Fruit fly (Drosophila melanogaster) whole organism, embryonic: ENCODE data around the gene Tmtc4.

Experiments used
- Bgb ChIP-seq: fragments of 200-800 bp; sonication (Bioruptor generic); IDR thresholded peaks from 2 replicates; pipeline ENCODE4 v1.3.6; 2022; ENCODE audit warnings: missing biosample characterization, missing genetic modification characterization; ENCODE audit not compliant: partially characterized antibody
- CG10543 ChIP-seq: fragments of 200-800 bp; sonication (Bioruptor generic); optimal IDR thresholded peaks from 3 replicates; lab custom pipeline; 2017; ENCODE audit warnings: missing biosample characterization, mild to moderate bottlenecking, missing genetic modification characterization, moderate library complexity
- CG11247 ChIP-seq: fragments of 200-800 bp; sonication (Bioruptor generic); IDR thresholded peaks from 2 replicates; pipeline ENCODE4 v1.3.6; 2022; ENCODE audit warnings: missing biosample characterization, missing genetic modification characterization
- CG12299 ChIP-seq: fragments of 200-800 bp; sonication (Bioruptor generic); optimal IDR thresholded peaks from 2 replicates; lab custom pipeline; 2018; ENCODE audit warnings: missing biosample characterization, mild to moderate bottlenecking, missing genetic modification characterization
- CG15601 ChIP-seq: fragments of 200-800 bp; sonication (Bioruptor generic); optimal IDR thresholded peaks from 3 replicates; lab custom pipeline; 2019; ENCODE audit warnings: missing biosample characterization, mild to moderate bottlenecking, missing genetic modification characterization, moderate library complexity
- CG1832 ChIP-seq: fragments of 200-800 bp; sonication (Bioruptor generic); optimal IDR thresholded peaks from 2 replicates; lab custom pipeline; 2017; ENCODE audit warnings: missing biosample characterization, mild to moderate bottlenecking, missing genetic modification characterization, inconsistent platforms
- CG30403 ChIP-seq: fragments of 200-800 bp; sonication (Bioruptor generic); optimal IDR thresholded peaks from 3 replicates; lab custom pipeline; 2016; ENCODE audit warnings: missing biosample characterization, missing genetic modification characterization
- CG32767 ChIP-seq: fragments of 200-800 bp; sonication (Bioruptor generic); IDR thresholded peaks from 2 replicates; pipeline ENCODE4 v1.3.6; 2022; ENCODE audit warnings: missing biosample characterization, missing genetic modification characterization
- CG33213 ChIP-seq: fragments of 200-800 bp; sonication (Bioruptor generic); optimal IDR thresholded peaks from 3 replicates; lab custom pipeline; 2016; ENCODE audit warnings: missing biosample characterization, missing genetic modification characterization
- CG4404 ChIP-seq: fragments of 200-800 bp; sonication (Bioruptor generic); IDR thresholded peaks from 2 replicates; pipeline ENCODE4 v1.3.6; 2022; ENCODE audit warnings: missing biosample characterization, missing genetic modification characterization
- CG6765 ChIP-seq: fragments of 200-800 bp; sonication (Bioruptor generic); optimal IDR thresholded peaks from 3 replicates; lab custom pipeline; 2017; ENCODE audit warnings: missing biosample characterization, mild to moderate bottlenecking, missing genetic modification characterization
- CTCF ChIP-seq: fragments of 200-800 bp; sonication (Bioruptor generic); optimal IDR thresholded peaks from 2 replicates; lab custom pipeline; 2017; ENCODE audit warnings: missing biosample characterization, mild to moderate bottlenecking, missing genetic modification characterization, moderate library complexity
- CrebB ChIP-seq: fragments of 200-800 bp; sonication (Bioruptor generic); optimal IDR thresholded peaks from 3 replicates; lab custom pipeline; 2018; ENCODE audit warnings: missing biosample characterization, mild to moderate bottlenecking, missing genetic modification characterization
- Dek ChIP-seq: fragments of 200-800 bp; sonication (Bioruptor generic); optimal IDR thresholded peaks from 3 replicates; lab custom pipeline; 2019; ENCODE audit warnings: missing biosample characterization, mild to moderate bottlenecking, missing genetic modification characterization, moderate library complexity
- Dll ChIP-seq: fragments of 200-800 bp; sonication (Bioruptor generic); IDR thresholded peaks from 4 replicates; pipeline ENCODE4 v1.3.6; 2022; ENCODE audit warnings: missing biosample characterization, missing genetic modification characterization; ENCODE audit not compliant: partially characterized antibody
- Dp ChIP-seq: fragments of 200-800 bp; sonication (Bioruptor generic); optimal IDR thresholded peaks from 2 replicates; lab custom pipeline; 2018; ENCODE audit warnings: missing biosample characterization, mild to moderate bottlenecking, missing genetic modification characterization, moderate library complexity
- Dref ChIP-seq: fragments of 200-800 bp; sonication (Bioruptor generic); IDR thresholded peaks from 2 replicates; pipeline ENCODE4 v1.3.6; 2022; ENCODE audit warnings: missing biosample characterization, missing genetic modification characterization
- Ets65A ChIP-seq: fragments of 200-800 bp; sonication (Bioruptor generic); peaks from one replicate; lab custom pipeline; 2016; ENCODE audit warnings: missing biosample characterization, missing genetic modification characterization
- Hr3 ChIP-seq: fragments of 200-800 bp; sonication (Bioruptor generic); optimal IDR thresholded peaks from 3 replicates; lab custom pipeline; 2016; ENCODE audit warnings: missing biosample characterization, missing genetic modification characterization
- Hr78 ChIP-seq, 2 experiments: fragments of 200-800 bp in 1 of 2; fragments of >200 bp in 1 of 2; sonication (Bioruptor generic) in 1 of 2; optimal IDR thresholded peaks; 2 replicates each; lab custom pipeline; 2017 to 2019; ENCODE audit warnings: missing biosample characterization in 2 of 2, missing genetic modification characterization in 2 of 2, mild to moderate bottlenecking in 1 of 2, moderate library complexity in 1 of 2
- Med ChIP-seq: fragments of 200-800 bp; sonication (Bioruptor generic); peaks from one replicate; lab custom pipeline; 2016; ENCODE audit warnings: missing biosample characterization, missing genetic modification characterization, mild to moderate bottlenecking, inconsistent platforms, moderate library complexity
- Myb ChIP-seq: fragments of 200-800 bp; sonication (Bioruptor generic); optimal IDR thresholded peaks from 2 replicates; lab custom pipeline; 2016; ENCODE audit warnings: missing biosample characterization, missing genetic modification characterization
- NFAT ChIP-seq: fragments of 200-800 bp; sonication (Bioruptor generic); IDR thresholded peaks from 2 replicates; pipeline ENCODE4 v1.3.6; 2022; ENCODE audit warnings: missing biosample characterization, missing genetic modification characterization
- Nf-YB ChIP-seq: fragments of 200-800 bp; sonication (Bioruptor generic); optimal IDR thresholded peaks from 3 replicates; lab custom pipeline; 2019; ENCODE audit warnings: missing biosample characterization, mild to moderate bottlenecking, missing genetic modification characterization, moderate library complexity
- Oaz ChIP-seq: fragments of 200-800 bp; sonication (Bioruptor generic); IDR thresholded peaks from 2 replicates; pipeline ENCODE4 v1.3.6; 2022; ENCODE audit warnings: missing biosample characterization, missing genetic modification characterization
- Pdp1 ChIP-seq, 2 experiments: fragments of 200-800 bp; sonication (Bioruptor generic); optimal IDR thresholded peaks; 3 replicates each; lab custom pipeline; 2016; ENCODE audit warnings: missing biosample characterization in 2 of 2, missing genetic modification characterization in 2 of 2, mild to moderate bottlenecking in 1 of 2, moderate library complexity in 1 of 2
- Rfx ChIP-seq: fragments of 200-800 bp; sonication (Bioruptor generic); IDR thresholded peaks from 2 replicates; pipeline ENCODE4 v1.3.6; 2022; ENCODE audit warnings: missing biosample characterization, missing genetic modification characterization
- abd-A ChIP-seq: fragments of 200-800 bp; sonication (Bioruptor generic); optimal IDR thresholded peaks from 3 replicates; lab custom pipeline; 2019; ENCODE audit warnings: missing biosample characterization, mild to moderate bottlenecking, missing genetic modification characterization, moderate library complexity
- cg ChIP-seq: fragments of 200-800 bp; sonication (Bioruptor generic); optimal IDR thresholded peaks from 3 replicates; lab custom pipeline; 2019; ENCODE audit warnings: missing biosample characterization, mild to moderate bottlenecking, missing genetic modification characterization, moderate library complexity
- ci ChIP-seq: fragments of 200-800 bp; sonication (Bioruptor generic); IDR thresholded peaks from 3 replicates; pipeline ENCODE4 v1.3.6; 2022; ENCODE audit warnings: missing biosample characterization, missing genetic modification characterization
- dpn ChIP-seq, 2 experiments: fragments of 200-800 bp; sonication (Bioruptor generic); optimal IDR thresholded peaks; 3 replicates each; lab custom pipeline; 2016; ENCODE audit warnings: missing biosample characterization in 2 of 2, missing genetic modification characterization in 2 of 2
- ftz-f1 ChIP-seq: fragments of 200-800 bp; sonication (Bioruptor generic); optimal IDR thresholded peaks from 2 replicates; lab custom pipeline; 2016; ENCODE audit warnings: missing biosample characterization, missing genetic modification characterization
- h ChIP-seq: fragments of >200 bp; optimal IDR thresholded peaks from 2 replicates; lab custom pipeline; 2017
- inv ChIP-seq: fragments of 200-800 bp; sonication (Bioruptor generic); IDR thresholded peaks from 2 replicates; pipeline ENCODE4 v1.3.6; 2022; ENCODE audit warnings: missing biosample characterization, missing genetic modification characterization; ENCODE audit not compliant: partially characterized antibody
- kah ChIP-seq: fragments of 200-800 bp; sonication (Bioruptor generic); optimal IDR thresholded peaks from 2 replicates; lab custom pipeline; 2018; ENCODE audit warnings: missing biosample characterization, mild to moderate bottlenecking, missing genetic modification characterization
- sd ChIP-seq: fragments of 200-800 bp; sonication (Bioruptor generic); optimal IDR thresholded peaks from 3 replicates; lab custom pipeline; 2018; ENCODE audit warnings: missing biosample characterization, mild to moderate bottlenecking, missing genetic modification characterization, moderate library complexity
- sens ChIP-seq: fragments of 200-800 bp; sonication (Bioruptor generic); peaks from one replicate; lab custom pipeline; 2016; ENCODE audit warnings: missing biosample characterization, missing genetic modification characterization
- tgo ChIP-seq: fragments of 200-800 bp; sonication (Bioruptor generic); IDR thresholded peaks from 3 replicates; pipeline ENCODE4 v1.3.6; 2022; ENCODE audit warnings: missing biosample characterization, missing genetic modification characterization
- vnd ChIP-seq: fragments of 200-800 bp; sonication (Bioruptor generic); IDR thresholded peaks from 3 replicates; pipeline ENCODE4 v1.3.6; 2022; ENCODE audit warnings: missing biosample characterization, missing genetic modification characterization; ENCODE audit not compliant: partially characterized antibody
- vvl ChIP-seq: fragments of 200-800 bp; sonication (Bioruptor generic); IDR thresholded peaks from 2 replicates; pipeline ENCODE4 v1.3.6; 2022; ENCODE audit warnings: missing biosample characterization, missing genetic modification characterization
- z ChIP-seq: fragments of 200-800 bp; sonication (Bioruptor generic); IDR thresholded peaks from 3 replicates; pipeline ENCODE4 v1.3.6; 2022; ENCODE audit warnings: missing biosample characterization, missing genetic modification characterization
- zf30C ChIP-seq: fragments of 200-800 bp; sonication (Bioruptor generic); optimal IDR thresholded peaks from 3 replicates; lab custom pipeline; 2018; ENCODE audit warnings: missing biosample characterization, mild to moderate bottlenecking, missing genetic modification characterization

Tmtc4 gene

DNA sequence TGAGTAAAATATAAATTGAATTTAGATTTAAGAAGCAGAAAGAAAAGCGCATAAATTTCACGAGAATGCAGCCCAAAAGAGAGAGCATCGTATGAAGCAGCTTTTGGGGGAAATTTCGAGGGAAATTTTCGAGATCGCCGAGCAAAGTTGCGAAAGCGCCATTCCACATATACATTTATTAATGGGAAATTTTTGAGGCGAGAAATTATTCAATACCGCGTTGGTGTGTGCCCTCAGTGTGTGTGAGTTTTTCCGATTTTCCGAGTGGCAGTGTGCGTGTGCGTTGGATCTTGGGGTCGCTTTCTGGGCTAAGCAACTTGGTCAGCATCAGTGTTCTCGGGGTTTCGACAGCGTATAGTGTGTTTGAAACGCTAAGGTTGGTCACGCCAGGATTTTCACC lies 41.1 kb upstream of the Tmtc4 start, which contains the start of gene Tm2:
TSS of gene Tm2 (plus strand) at position 270 of the 400 bp plus-strand sequence.
- TF ChIP-seq CG15601 (no peak), Rfx (no peak), Nf-YB (GFP tag; lab: Kevin White, UChicago) (no peak), Pdp1 (GFP tag; optimal IDR thresholded peaks at IDR 0.05; lab: Kevin White, UChicago) (peak in 1 of 2 experiments; percentile 54), CG32767 (GFP tag; lab: Robert Waterston, UW) (0 out of 2 replicates have a peak, but pooled peaks have one; percentile 15), Myb (GFP tag; lab: Kevin White, UChicago) (no peak), NFAT (GFP tag; lab: Robert Waterston, UW) (no peak), sd (tag; lab: Kevin White, UChicago) (peak; percentile 1), cg (peak; percentile 66), Oaz (GFP tag; lab: Robert Waterston, UW) (no peak), z (GFP tag; lab: Robert Waterston, UW) (0 out of 3 replicates have a peak, but pooled peaks have one; percentile 27), Med (GFP tag; lab: Kevin White, UChicago) (peak; percentile 70), CG10543 (GFP tag; lab: Kevin White, UChicago) (no peak), sens (GFP tag; lab: Kevin White, UChicago) (peak; percentile 82), CG33213 (no peak)

DNA sequence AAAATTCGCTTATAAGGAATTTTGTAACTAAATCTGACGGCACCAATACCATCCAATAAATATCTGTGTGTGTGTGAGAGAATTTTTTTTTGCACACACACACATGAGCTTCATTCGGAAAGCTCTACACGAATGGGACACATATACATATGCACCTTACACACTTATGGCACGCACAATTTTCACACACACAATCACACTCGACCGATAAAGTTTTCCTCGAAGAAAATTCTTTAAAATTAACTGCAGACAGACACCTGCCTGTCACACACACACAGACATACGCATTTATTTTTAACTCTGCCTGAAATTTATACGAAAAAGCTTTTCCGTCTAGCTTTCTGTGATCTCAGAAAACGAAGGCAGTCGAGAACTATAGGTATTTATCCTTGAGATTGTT lies 40.3 kb upstream of the Tmtc4 start:
- no peak for TF ChIP-seq z (GFP tag; lab: Robert Waterston, UW)
- TF ChIP-seq kah (GFP tag; lab: Kevin White, UChicago) = peak; percentile 76
- no peak for TF ChIP-seq Bgb (GFP tag; lab: Robert Waterston, UW)
- no peak for TF ChIP-seq ftz-f1 (GFP tag; lab: Kevin White, UChicago)
- no peak for TF ChIP-seq Dp (GFP tag; lab: Kevin White, UChicago)
- TF ChIP-seq cg = peak; percentile 63
- no peak for TF ChIP-seq Dek (tag; lab: Kevin White, UChicago)
- TF ChIP-seq sens (GFP tag; lab: Kevin White, UChicago) = peak; percentile 23
- TF ChIP-seq CG30403 (GFP tag; lab: Kevin White, UChicago) = no peak
- TF ChIP-seq CrebB (tag; lab: Kevin White, UChicago) = no peak
- TF ChIP-seq vvl (GFP tag; lab: Robert Waterston, UW) = 0 out of 2 replicates have a peak, but pooled peaks have one; percentile 8
- TF ChIP-seq vnd (GFP tag; lab: Robert Waterston, UW) = no peak
- no peak for TF ChIP-seq CG11247 (GFP tag; lab: Robert Waterston, UW)
- peak in 1 of 2 experiments; percentile 17 for TF ChIP-seq dpn (GFP tag; optimal IDR thresholded peaks at IDR 0.05; lab: Kevin White, UChicago)
- no peak for TF ChIP-seq Dll
- TF ChIP-seq sd (tag; lab: Kevin White, UChicago) = peak; percentile 36
- 0 out of 3 replicates have a peak, but pooled peaks have one; percentile 6 for TF ChIP-seq ci (GFP tag; lab: Robert Waterston, UW)

DNA sequence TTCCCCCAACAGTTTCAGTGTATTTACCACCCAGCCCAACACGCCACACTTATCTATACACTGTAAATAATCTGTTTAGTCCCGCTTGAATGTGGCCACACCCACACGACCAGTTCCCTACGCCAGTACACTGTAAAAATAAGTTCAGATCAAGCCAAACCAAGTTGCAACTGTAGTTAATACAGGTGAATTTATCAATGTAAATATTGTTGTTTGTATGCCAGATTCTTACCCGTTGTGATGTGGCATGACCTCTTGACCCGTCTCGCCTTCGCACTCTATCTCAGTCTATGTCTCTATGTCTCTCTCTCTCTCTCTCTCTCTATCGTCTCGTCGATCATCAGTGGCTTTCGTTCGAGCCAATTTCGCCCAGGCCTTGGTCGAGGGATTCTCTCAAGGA lies 37.2 kb upstream of the Tmtc4 start:
- TF ChIP-seq Hr3 = no peak
- TF ChIP-seq zf30C (GFP tag; lab: Kevin White, UChicago) = peak; percentile 28
- TF ChIP-seq Hr78 (GFP tag; optimal IDR thresholded peaks at IDR 0.05; lab: Kevin White, UChicago) = peak in 1 of 2 experiments; percentile 96
- no peak for TF ChIP-seq Dref (GFP tag; lab: Robert Waterston, UW)
- no peak for TF ChIP-seq abd-A (tag; lab: Kevin White, UChicago)
- TF ChIP-seq tgo (GFP tag; lab: Robert Waterston, UW) = no peak
- TF ChIP-seq Med (GFP tag; lab: Kevin White, UChicago) = peak; percentile 22
- TF ChIP-seq CG11247 (GFP tag; lab: Robert Waterston, UW) = no peak
- TF ChIP-seq CG6765 = no peak
- no peak for TF ChIP-seq CG12299 (tag; lab: Kevin White, UChicago)
- TF ChIP-seq inv (GFP tag; lab: Robert Waterston, UW) = no peak
- no peak for TF ChIP-seq CG4404
- peak; percentile 66 for TF ChIP-seq Ets65A
- TF ChIP-seq CTCF (GFP tag; lab: Kevin White, UChicago) = no peak
- TF ChIP-seq h (lab: Kevin White, UChicago) = no peak
- peak; percentile 22 for TF ChIP-seq CG1832 (GFP tag; lab: Kevin White, UChicago)
- TF ChIP-seq, all 482 proteins: peak for 5
